Worm (Caenorhabditis elegans) whole organism, early embryonic: Measurements from ENCODE around the gene natc-2.

Source experiments
- B0310.2 ChIP-seq: sonication (generic microtip); optimal IDR thresholded peaks from 2 replicates; lab custom pipeline; 2016; ENCODE audit warnings: mild to moderate bottlenecking, missing genetic modification characterization, missing compliant biosample characterization
- F13C5.2 ChIP-seq: sonication (generic microtip); optimal IDR thresholded peaks from 2 replicates; lab custom pipeline; 2017; ENCODE audit warnings: mild to moderate bottlenecking, missing genetic modification characterization, inconsistent platforms, missing compliant biosample characterization
- aly-1 ChIP-seq: sonication (generic microtip); optimal IDR thresholded peaks from 2 replicates; lab custom pipeline; 2016; ENCODE audit warnings: missing genetic modification characterization, missing compliant biosample characterization
- ama-1 ChIP-seq: fragments of 150-350 bp; optimal IDR thresholded peaks from 2 replicates; lab custom pipeline; 2014
- ceh-13 ChIP-seq: fragments of 200-800 bp; sonication (Bioruptor generic); optimal IDR thresholded peaks from 2 replicates; lab custom pipeline; 2018; ENCODE audit warnings: mild to moderate bottlenecking, missing genetic modification characterization, missing compliant biosample characterization
- ceh-36 ChIP-seq: sonication (generic microtip); optimal IDR thresholded peaks from 2 replicates; lab custom pipeline; 2016; ENCODE audit warnings: missing genetic modification characterization, inconsistent platforms, missing compliant biosample characterization
- ets-7 ChIP-seq: sonication (generic microtip); optimal IDR thresholded peaks from 2 replicates; lab custom pipeline; 2016; ENCODE audit warnings: missing genotype, missing genetic modification characterization, missing compliant biosample characterization
- flt-1 ChIP-seq: fragments of 200-800 bp; sonication (Bioruptor generic); IDR thresholded peaks from 2 replicates; pipeline ENCODE4 v1.3.6; 2022; ENCODE audit warnings: missing genetic modification characterization, missing compliant biosample characterization
- hmbx-1 ChIP-seq: sonication (generic microtip); optimal IDR thresholded peaks from 2 replicates; lab custom pipeline; 2016; ENCODE audit warnings: mild to moderate bottlenecking, missing genetic modification characterization, missing compliant biosample characterization
- hmg-4 ChIP-seq: fragments of 200-800 bp; sonication (Bioruptor generic); optimal IDR thresholded peaks from 2 replicates; lab custom pipeline; 2018; ENCODE audit warnings: mild to moderate bottlenecking, missing genetic modification characterization, missing compliant biosample characterization
- hnd-1 ChIP-seq: sonication (generic microtip); optimal IDR thresholded peaks from 2 replicates; lab custom pipeline; 2016; ENCODE audit warnings: missing genetic modification characterization, missing compliant biosample characterization
- pes-1 ChIP-seq: fragments of 200-800 bp; sonication (Bioruptor generic); IDR thresholded peaks from 2 replicates; pipeline ENCODE4 v1.3.6; 2022; ENCODE audit warnings: missing genetic modification reagents, missing genetic modification characterization, missing compliant biosample characterization
- scrt-1 ChIP-seq: fragments of 200-800 bp; sonication (Bioruptor generic); IDR thresholded peaks from 2 replicates; pipeline ENCODE4 v1.3.6; 2022; ENCODE audit warnings: missing genetic modification characterization, missing compliant biosample characterization
- sea-1 ChIP-seq: fragments of 200-800 bp; sonication (Bioruptor generic); conservative IDR thresholded peaks from 2 replicates; pipeline ENCODE4 v1.3.6; 2022; ENCODE audit warnings: missing genetic modification characterization, missing compliant biosample characterization
- tbx-11 ChIP-seq: fragments of 200-800 bp; sonication (Bioruptor generic); IDR thresholded peaks from 2 replicates; pipeline ENCODE4 v1.3.6; 2022; ENCODE audit warnings: missing genetic modification characterization, missing compliant biosample characterization
- tbx-37 ChIP-seq: fragments of 200-800 bp; sonication (Bioruptor generic); conservative IDR thresholded peaks from 2 replicates; pipeline ENCODE4 v1.3.6; 2022; ENCODE audit warnings: missing genetic modification reagents, missing genetic modification characterization, missing compliant biosample characterization
- tra-4 ChIP-seq: sonication (generic microtip); optimal IDR thresholded peaks from 2 replicates; lab custom pipeline; 2017; ENCODE audit warnings: missing genetic modification characterization, missing compliant biosample characterization

natc-2 gene

DNA sequence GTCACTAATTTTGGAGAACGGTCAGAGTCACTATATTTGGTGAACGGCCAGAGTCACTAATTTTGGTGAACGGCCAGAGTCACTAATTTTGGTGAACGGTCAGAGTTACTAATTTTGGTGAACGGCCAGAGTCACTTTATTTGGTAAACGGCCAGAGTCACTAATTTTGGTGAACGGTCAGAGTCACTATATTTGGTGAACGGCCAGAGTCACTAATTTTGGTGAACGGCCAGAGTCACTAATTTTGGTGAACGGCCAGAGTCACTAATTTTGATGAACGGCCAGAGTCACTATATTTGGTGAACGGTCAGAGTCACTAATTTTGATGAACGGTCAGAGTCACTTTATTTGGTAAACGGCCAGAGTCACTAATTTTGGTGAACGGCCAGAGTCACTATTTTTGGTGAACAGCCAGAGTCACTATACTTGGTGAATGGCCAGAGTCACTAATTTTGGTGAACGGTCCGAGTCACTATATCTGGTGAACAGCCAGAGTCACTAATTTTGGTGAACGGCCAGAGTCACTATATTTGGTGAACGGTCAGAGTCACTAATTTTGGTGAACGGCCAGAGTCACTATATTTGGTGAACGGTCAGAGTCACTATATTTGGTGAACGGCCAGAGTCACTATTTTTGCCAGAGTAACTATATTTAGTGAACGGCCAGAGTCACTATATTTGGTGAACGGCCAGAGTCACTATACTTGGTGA is 10.6 kb downstream of the natc-2 start:
- TF ChIP-seq ceh-36 (tag; lab: Kevin White, UChicago): peak; percentile 12
- peak; percentile 53 for TF ChIP-seq tra-4 (tag; lab: Kevin White, UChicago)
- TF ChIP-seq ceh-13 (GFP tag; lab: Kevin White, UChicago): peak; percentile 25
- peak; percentile 34 for TF ChIP-seq ets-7 (tag; lab: Kevin White, UChicago)
- TF ChIP-seq hmg-4: peak; percentile 74

DNA sequence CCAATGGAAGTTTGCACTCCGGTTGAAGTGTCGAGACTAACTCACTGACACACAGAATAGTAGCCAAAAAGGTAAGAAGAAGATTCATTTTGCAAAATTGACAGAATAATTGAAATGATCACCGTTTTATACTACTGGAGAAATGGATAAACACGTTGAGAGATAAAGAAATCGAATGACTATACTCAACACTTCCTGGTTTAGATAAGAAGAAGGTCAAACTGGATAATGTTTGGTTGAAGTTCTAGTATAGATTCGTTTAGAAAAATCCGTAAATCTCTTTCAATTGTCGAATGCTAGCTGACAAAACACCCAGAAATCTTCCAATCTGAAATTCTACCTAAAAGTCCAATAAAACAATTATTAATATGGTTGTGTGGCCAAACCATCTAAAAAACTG is 13.4 kb downstream of the natc-2 start, which contains the start of gene Y49G5A.1:
Gene Y49G5A.1 (minus strand): TSS at position 101 of the 400 bp plus-strand sequence.
- TF ChIP-seq ama-1 (lab: Kevin White, UChicago) (no peak), sea-1 (GFP tag; lab: Robert Waterston, UW) (no peak), ceh-36 (tag; lab: Kevin White, UChicago) (no peak), hnd-1 (tag; lab: Kevin White, UChicago) (no peak), tra-4 (tag; lab: Kevin White, UChicago) (no peak), hmbx-1 (tag; lab: Kevin White, UChicago) (no peak), scrt-1 (no peak), tbx-11 (GFP tag; lab: Robert Waterston, UW) (no peak), pes-1 (GFP tag; lab: Robert Waterston, UW) (no peak), flt-1 (GFP tag; lab: Robert Waterston, UW) (no peak), B0310.2 (tag; lab: Kevin White, UChicago) (no peak), F13C5.2 (tag; lab: Kevin White, UChicago) (no peak)

DNA sequence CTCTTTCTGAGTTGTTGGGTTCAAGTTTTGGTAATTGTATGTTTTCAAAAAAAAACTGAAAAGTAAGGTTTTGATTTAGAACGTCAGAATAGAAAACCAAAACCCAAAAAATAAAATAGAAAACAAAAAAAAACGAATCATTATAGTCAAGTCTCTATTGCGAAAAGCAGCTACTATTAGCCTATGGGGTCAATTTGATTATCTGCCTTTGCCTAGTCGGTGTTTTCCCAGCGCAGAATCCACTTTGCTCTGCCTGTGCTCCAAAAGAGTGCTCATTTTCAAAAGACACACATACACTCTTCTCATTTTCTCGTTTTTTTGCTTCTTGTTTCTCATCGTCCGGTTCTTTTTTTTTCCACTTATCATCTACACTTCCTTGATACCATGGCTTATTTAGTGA is 14.8 kb downstream of the natc-2 start:
- TF ChIP-seq flt-1 (GFP tag; lab: Robert Waterston, UW) (no peak), hmbx-1 (tag; lab: Kevin White, UChicago) (no peak), ama-1 (lab: Kevin White, UChicago) (no peak), F13C5.2 (tag; lab: Kevin White, UChicago) (no peak), pes-1 (GFP tag; lab: Robert Waterston, UW) (no peak), scrt-1 (no peak), tbx-37 (GFP tag; lab: Robert Waterston, UW) (no peak), tbx-11 (GFP tag; lab: Robert Waterston, UW) (no peak), aly-1 (tag; lab: Kevin White, UChicago) (no peak), ceh-36 (tag; lab: Kevin White, UChicago) (no peak), sea-1 (GFP tag; lab: Robert Waterston, UW) (no peak), ets-7 (tag; lab: Kevin White, UChicago) (no peak)

DNA sequence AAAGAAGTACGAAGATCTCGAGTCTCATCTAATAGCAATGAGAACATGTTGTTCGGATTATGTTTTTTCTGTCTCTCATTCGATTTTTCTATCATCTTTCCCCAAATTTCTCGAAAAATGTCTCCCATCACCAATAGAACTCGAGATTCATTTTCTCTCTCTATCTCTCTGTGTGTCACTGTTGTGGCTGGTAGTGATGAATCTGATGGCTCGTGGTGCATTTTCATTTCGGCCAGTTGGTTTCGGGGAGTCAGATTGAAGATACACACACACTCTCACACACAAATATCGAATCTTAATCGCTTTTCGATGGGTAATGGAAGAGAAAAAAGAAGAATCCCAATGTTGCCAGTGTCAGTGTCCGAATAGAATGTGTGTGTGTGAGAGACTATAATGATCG is 22.1 kb downstream of the natc-2 start:
- no peak for TF ChIP-seq tbx-37 (GFP tag; lab: Robert Waterston, UW)
- no peak for TF ChIP-seq hnd-1 (tag; lab: Kevin White, UChicago)
- TF ChIP-seq sea-1 (GFP tag; lab: Robert Waterston, UW): no peak
- no peak for TF ChIP-seq tbx-11 (GFP tag; lab: Robert Waterston, UW)
- TF ChIP-seq flt-1 (GFP tag; lab: Robert Waterston, UW): no peak
- TF ChIP-seq aly-1 (tag; lab: Kevin White, UChicago): no peak
- no peak for TF ChIP-seq tra-4 (tag; lab: Kevin White, UChicago)
- TF ChIP-seq B0310.2 (tag; lab: Kevin White, UChicago): no peak
- TF ChIP-seq pes-1 (GFP tag; lab: Robert Waterston, UW): no peak
- no peak for TF ChIP-seq hmbx-1 (tag; lab: Kevin White, UChicago)
- no peak for TF ChIP-seq ets-7 (tag; lab: Kevin White, UChicago)
- no peak for TF ChIP-seq ceh-36 (tag; lab: Kevin White, UChicago)
- TF ChIP-seq hmg-4: no peak
- no peak for TF ChIP-seq ama-1 (lab: Kevin White, UChicago)
- no peak for TF ChIP-seq ceh-13 (GFP tag; lab: Kevin White, UChicago)
- no peak for TF ChIP-seq scrt-1

DNA sequence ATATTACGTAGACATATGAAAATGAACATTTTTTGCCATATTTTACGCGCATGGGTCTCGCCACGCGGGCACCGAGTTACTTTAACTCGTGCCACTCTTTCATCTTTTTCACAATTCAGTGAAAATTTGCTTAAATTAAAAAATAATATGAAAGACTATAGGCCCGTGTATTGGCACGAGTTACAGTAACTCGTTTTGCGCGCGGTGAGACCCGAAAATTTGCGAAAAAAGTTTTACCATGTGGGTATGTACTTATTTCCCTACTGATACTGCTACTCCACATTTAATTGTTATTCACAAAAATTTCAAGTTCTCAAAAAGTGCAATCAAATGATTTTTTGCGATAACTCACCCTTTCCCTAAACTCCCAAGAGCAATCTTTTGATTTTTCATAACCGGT is 23.9 kb downstream of the natc-2 start:
- TF ChIP-seq hmg-4: no peak
- no peak for TF ChIP-seq tbx-11 (GFP tag; lab: Robert Waterston, UW)
- TF ChIP-seq flt-1 (GFP tag; lab: Robert Waterston, UW): no peak
- no peak for TF ChIP-seq scrt-1
- no peak for TF ChIP-seq ceh-36 (tag; lab: Kevin White, UChicago)
- TF ChIP-seq aly-1 (tag; lab: Kevin White, UChicago): no peak
- TF ChIP-seq ceh-13 (GFP tag; lab: Kevin White, UChicago): no peak
- TF ChIP-seq ets-7 (tag; lab: Kevin White, UChicago): no peak
- no peak for TF ChIP-seq ama-1 (lab: Kevin White, UChicago)
- no peak for TF ChIP-seq sea-1 (GFP tag; lab: Robert Waterston, UW)
- TF ChIP-seq tbx-37 (GFP tag; lab: Robert Waterston, UW): no peak
- no peak for TF ChIP-seq hmbx-1 (tag; lab: Kevin White, UChicago)
- TF ChIP-seq F13C5.2 (tag; lab: Kevin White, UChicago): no peak
- TF ChIP-seq tra-4 (tag; lab: Kevin White, UChicago): no peak
- no peak for TF ChIP-seq pes-1 (GFP tag; lab: Robert Waterston, UW)
- TF ChIP-seq hnd-1 (tag; lab: Kevin White, UChicago): no peak
- TF ChIP-seq B0310.2 (tag; lab: Kevin White, UChicago): no peak

DNA sequence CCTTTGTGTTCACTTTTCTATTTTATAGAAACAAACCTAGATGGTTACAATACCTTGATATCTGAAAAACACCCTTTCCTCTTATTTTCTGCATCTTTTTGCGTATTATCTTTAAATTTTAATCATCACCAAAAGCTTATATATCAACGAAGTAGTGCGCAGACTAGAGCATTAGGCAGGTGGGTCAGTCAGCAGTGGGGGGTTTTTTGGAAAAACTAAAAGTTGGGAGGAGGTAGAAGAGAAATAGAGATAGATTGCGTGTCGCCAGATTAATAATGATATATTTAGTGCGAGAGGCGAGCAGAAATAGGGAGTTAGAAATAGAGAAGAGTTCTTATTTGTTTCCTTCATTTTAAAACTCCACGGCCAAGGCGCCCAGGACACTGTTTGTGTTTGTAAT is 27.4 kb downstream of the natc-2 start:
- TF ChIP-seq ceh-36 (tag; lab: Kevin White, UChicago) (no peak), tra-4 (tag; lab: Kevin White, UChicago) (no peak), B0310.2 (tag; lab: Kevin White, UChicago) (no peak), sea-1 (GFP tag; lab: Robert Waterston, UW) (no peak), tbx-11 (GFP tag; lab: Robert Waterston, UW) (no peak), hmg-4 (no peak), hmbx-1 (tag; lab: Kevin White, UChicago) (no peak), ets-7 (tag; lab: Kevin White, UChicago) (no peak), hnd-1 (tag; lab: Kevin White, UChicago) (no peak), tbx-37 (GFP tag; lab: Robert Waterston, UW) (no peak), aly-1 (tag; lab: Kevin White, UChicago) (no peak), pes-1 (GFP tag; lab: Robert Waterston, UW) (no peak), ceh-13 (GFP tag; lab: Kevin White, UChicago) (no peak), scrt-1 (no peak), ama-1 (lab: Kevin White, UChicago) (no peak), F13C5.2 (tag; lab: Kevin White, UChicago) (no peak), flt-1 (GFP tag; lab: Robert Waterston, UW) (no peak)
